Fruit fly (Drosophila melanogaster) whole organism, embryonic: ENCODE measurements around the gene CG6420.

Experiments used
- Atf3 ChIP-seq: fragments of 200-800 bp; sonication (Bioruptor generic); optimal IDR thresholded peaks from 3 replicates; lab custom pipeline; 2016; ENCODE audit warnings: missing biosample characterization, missing genetic modification characterization
- CG1024 ChIP-seq: fragments of 200-800 bp; sonication (Bioruptor generic); IDR thresholded peaks from 2 replicates; pipeline ENCODE4 v1.3.6; 2022; ENCODE audit warnings: missing biosample characterization, missing genetic modification characterization
- CG10274 ChIP-seq: fragments of 200-800 bp; sonication (Bioruptor generic); optimal IDR thresholded peaks from 3 replicates; lab custom pipeline; 2017; ENCODE audit warnings: missing biosample characterization, mild to moderate bottlenecking, missing genetic modification characterization
- CG10654 ChIP-seq: fragments of 200-800 bp; sonication (Bioruptor generic); optimal IDR thresholded peaks from 2 replicates; lab custom pipeline; 2016; ENCODE audit warnings: missing biosample characterization, missing genetic modification characterization
- CG11247 ChIP-seq: fragments of 200-800 bp; sonication (Bioruptor generic); IDR thresholded peaks from 2 replicates; pipeline ENCODE4 v1.3.6; 2022; ENCODE audit warnings: missing biosample characterization, missing genetic modification characterization
- CG13775 ChIP-seq: fragments of 200-800 bp; sonication (Bioruptor generic); optimal IDR thresholded peaks from 3 replicates; lab custom pipeline; 2017; ENCODE audit warnings: missing biosample characterization, mild to moderate bottlenecking, missing genetic modification characterization
- CG15269 ChIP-seq: fragments of 200-800 bp; sonication (Bioruptor generic); optimal IDR thresholded peaks from 2 replicates; lab custom pipeline; 2018; ENCODE audit warnings: missing biosample characterization, mild to moderate bottlenecking, missing genetic modification characterization, moderate library complexity
- CG15479 ChIP-seq: fragments of 200-800 bp; sonication (Bioruptor generic); optimal IDR thresholded peaks from 3 replicates; lab custom pipeline; 2019; ENCODE audit warnings: missing biosample characterization, mild to moderate bottlenecking, missing genetic modification characterization, moderate library complexity
- CG17568 ChIP-seq: fragments of 200-800 bp; sonication (Bioruptor generic); optimal IDR thresholded peaks from 2 replicates; lab custom pipeline; 2018; ENCODE audit warnings: missing biosample characterization, mild to moderate bottlenecking, missing genetic modification characterization, moderate library complexity
- CG33213 ChIP-seq: fragments of 200-800 bp; sonication (Bioruptor generic); optimal IDR thresholded peaks from 3 replicates; lab custom pipeline; 2016; ENCODE audit warnings: missing biosample characterization, missing genetic modification characterization
- CG34224 ChIP-seq: fragments of 200-800 bp; sonication (Bioruptor generic); IDR thresholded peaks from 3 replicates; pipeline ENCODE4 v1.3.6; 2022; ENCODE audit warnings: missing biosample characterization, missing genetic modification characterization; ENCODE audit not compliant: partially characterized antibody
- CG6683 ChIP-seq: fragments of 200-800 bp; sonication (Bioruptor generic); optimal IDR thresholded peaks from 2 replicates; lab custom pipeline; 2017; ENCODE audit warnings: missing biosample characterization, mild to moderate bottlenecking, missing genetic modification characterization, missing genetic modification reagents
- CG6854 ChIP-seq: fragments of 200-800 bp; sonication (Bioruptor generic); optimal IDR thresholded peaks from 3 replicates; lab custom pipeline; 2017; ENCODE audit warnings: missing biosample characterization, mild to moderate bottlenecking, missing genetic modification characterization
- CG7271 ChIP-seq: fragments of 200-800 bp; sonication (Bioruptor generic); optimal IDR thresholded peaks from 2 replicates; lab custom pipeline; 2018; ENCODE audit warnings: missing biosample characterization, mild to moderate bottlenecking, missing genetic modification characterization, moderate library complexity
- CG7745 ChIP-seq: fragments of 200-800 bp; sonication (Bioruptor generic); optimal IDR thresholded peaks from 2 replicates; lab custom pipeline; 2018; ENCODE audit warnings: missing biosample characterization, mild to moderate bottlenecking, missing genetic modification characterization, moderate library complexity
- CG7987 ChIP-seq: fragments of 200-800 bp; sonication (Bioruptor generic); optimal IDR thresholded peaks from 2 replicates; lab custom pipeline; 2018; ENCODE audit warnings: missing biosample characterization, mild to moderate bottlenecking, missing genetic modification characterization, moderate library complexity
- CG9215 ChIP-seq: fragments of 200-800 bp; sonication (Bioruptor generic); IDR thresholded peaks from 2 replicates; pipeline ENCODE4 v1.3.6; 2022; ENCODE audit warnings: missing biosample characterization, missing genetic modification characterization
- D ChIP-seq, 2 experiments: fragments of 200-800 bp in 1 of 2; fragments of >200 bp in 1 of 2; sonication (Bioruptor generic) in 1 of 2; optimal IDR thresholded peaks; 2 replicates in 1 of 2; 3 replicates in 1 of 2; lab custom pipeline; 2017; ENCODE audit warnings: mild to moderate bottlenecking in 1 of 2, missing biosample characterization in 1 of 2, missing genetic modification characterization in 1 of 2, missing genetic modification reagents in 1 of 2
- D19A ChIP-seq: fragments of 200-800 bp; optimal IDR thresholded peaks from 3 replicates; lab custom pipeline; 2019; ENCODE audit warnings: missing biosample characterization, mild to moderate bottlenecking, missing genetic modification characterization, moderate library complexity
- Dfd ChIP-seq, 2 experiments: fragments of >200 bp; optimal IDR thresholded peaks; 2 replicates each; lab custom pipeline; 2017; ENCODE audit warnings: missing biosample characterization in 2 of 2, missing genetic modification characterization in 2 of 2
- Dref ChIP-seq: fragments of 200-800 bp; sonication (Bioruptor generic); IDR thresholded peaks from 2 replicates; pipeline ENCODE4 v1.3.6; 2022; ENCODE audit warnings: missing biosample characterization, missing genetic modification characterization
- E2f1 ChIP-seq: fragments of 200-800 bp; sonication (Bioruptor generic); IDR thresholded peaks from 2 replicates; pipeline ENCODE4 v1.3.6; 2022; ENCODE audit warnings: missing biosample characterization, missing genetic modification characterization
- Gug ChIP-seq: fragments of 200-800 bp; sonication (Bioruptor generic); IDR thresholded peaks from 4 replicates; pipeline ENCODE4 v1.3.6; 2022; ENCODE audit warnings: missing biosample characterization, missing genetic modification characterization
- Neu2 ChIP-seq: fragments of 200-800 bp; sonication (Bioruptor generic); optimal IDR thresholded peaks from 3 replicates; lab custom pipeline; 2016; ENCODE audit warnings: missing biosample characterization, missing genetic modification characterization, borderline replicate concordance
- Optix ChIP-seq: fragments of 200-800 bp; sonication (Bioruptor generic); IDR thresholded peaks from 3 replicates; pipeline ENCODE4 v1.3.6; 2022; ENCODE audit warnings: missing biosample characterization, missing genetic modification characterization
- Rx ChIP-seq: fragments of 200-800 bp; sonication (Bioruptor generic); IDR thresholded peaks from 2 replicates; pipeline ENCODE4 v1.3.6; 2022; ENCODE audit warnings: missing biosample characterization, missing genetic modification characterization
- Stat92E ChIP-seq, 3 experiments: fragments of >200 bp in 2 of 3; fragments of 200-800 bp in 1 of 3; sonication (Bioruptor generic) in 1 of 3; optimal IDR thresholded peaks; 2 replicates each; lab custom pipeline; 2017 to 2019; ENCODE audit warnings: missing biosample characterization in 3 of 3, missing genetic modification characterization in 3 of 3, mild to moderate bottlenecking in 1 of 3, moderate library complexity in 1 of 3
- abd-A ChIP-seq: fragments of 200-800 bp; sonication (Bioruptor generic); optimal IDR thresholded peaks from 3 replicates; lab custom pipeline; 2019; ENCODE audit warnings: missing biosample characterization, mild to moderate bottlenecking, missing genetic modification characterization, moderate library complexity
- ara ChIP-seq: fragments of 200-800 bp; sonication (Bioruptor generic); IDR thresholded peaks from 2 replicates; pipeline ENCODE4 v1.3.6; 2022; ENCODE audit warnings: missing biosample characterization, missing genetic modification characterization
- ato ChIP-seq: fragments of 200-800 bp; sonication (Bioruptor generic); IDR thresholded peaks from 2 replicates; pipeline ENCODE4 v1.3.6; 2022; ENCODE audit warnings: missing biosample characterization, missing genetic modification characterization; ENCODE audit not compliant: partially characterized antibody
- danr ChIP-seq: fragments of 200-800 bp; sonication (Bioruptor generic); IDR thresholded peaks from 2 replicates; pipeline ENCODE4 v1.3.6; 2022; ENCODE audit warnings: missing biosample characterization, missing genetic modification characterization
- dmrt99B ChIP-seq: fragments of 200-800 bp; sonication (Bioruptor generic); optimal IDR thresholded peaks from 2 replicates; lab custom pipeline; 2018; ENCODE audit warnings: missing biosample characterization, mild to moderate bottlenecking, missing genetic modification characterization, moderate library complexity
- ewg ChIP-seq: fragments of 200-800 bp; sonication (Bioruptor generic); optimal IDR thresholded peaks from 3 replicates; lab custom pipeline; 2017; ENCODE audit warnings: mild to moderate bottlenecking, missing biosample characterization, missing genetic modification reagents, missing genetic modification characterization
- kni ChIP-seq: fragments of 200-800 bp; sonication (Bioruptor generic); optimal IDR thresholded peaks from 3 replicates; lab custom pipeline; 2017; ENCODE audit warnings: mild to moderate bottlenecking, missing biosample characterization, missing genetic modification reagents, missing genetic modification characterization
- nerfin-1 ChIP-seq: fragments of 200-800 bp; sonication (Bioruptor generic); optimal IDR thresholded peaks from 3 replicates; lab custom pipeline; 2019; ENCODE audit warnings: missing biosample characterization, mild to moderate bottlenecking, missing genetic modification characterization, moderate library complexity
- nerfin-2 ChIP-seq: fragments of 200-800 bp; sonication (Bioruptor generic); IDR thresholded peaks from 2 replicates; pipeline ENCODE4 v1.3.6; 2022; ENCODE audit warnings: missing biosample characterization, missing genetic modification characterization; ENCODE audit not compliant: partially characterized antibody
- nmo ChIP-seq: fragments of 200-800 bp; sonication (Bioruptor generic); optimal IDR thresholded peaks from 2 replicates; lab custom pipeline; 2018; ENCODE audit warnings: missing biosample characterization, mild to moderate bottlenecking, missing genetic modification characterization, moderate library complexity
- oc ChIP-seq: fragments of 200-800 bp; sonication (Bioruptor generic); optimal IDR thresholded peaks from 2 replicates; lab custom pipeline; 2018; ENCODE audit warnings: missing biosample characterization, mild to moderate bottlenecking, missing genetic modification characterization, moderate library complexity
- pb ChIP-seq: fragments of 200-800 bp; sonication (Bioruptor generic); optimal IDR thresholded peaks from 3 replicates; lab custom pipeline; 2016; ENCODE audit warnings: missing biosample characterization, missing genetic modification characterization
- pfk ChIP-seq: fragments of 200-800 bp; sonication (Bioruptor generic); optimal IDR thresholded peaks from 2 replicates; lab custom pipeline; 2018; ENCODE audit warnings: missing biosample characterization, mild to moderate bottlenecking, missing genetic modification characterization, moderate library complexity
- pros ChIP-seq: fragments of 200-800 bp; sonication (Bioruptor generic); optimal IDR thresholded peaks from 3 replicates; lab custom pipeline; 2019; ENCODE audit warnings: missing biosample characterization, mild to moderate bottlenecking, missing genetic modification characterization, moderate library complexity
- repo ChIP-seq: fragments of 200-800 bp; sonication (Bioruptor generic); optimal IDR thresholded peaks from 2 replicates; lab custom pipeline; 2016; ENCODE audit warnings: missing biosample characterization, missing genetic modification characterization
- sens-2 ChIP-seq: fragments of 200-800 bp; sonication (Bioruptor generic); IDR thresholded peaks from 2 replicates; pipeline ENCODE4 v1.3.6; 2022; ENCODE audit warnings: missing biosample characterization, missing genetic modification characterization
- sima ChIP-seq: fragments of 200-800 bp; sonication (Bioruptor generic); optimal IDR thresholded peaks from 2 replicates; lab custom pipeline; 2016; ENCODE audit warnings: missing biosample characterization, missing genetic modification characterization
- sug ChIP-seq: fragments of 200-800 bp; optimal IDR thresholded peaks from 2 replicates; lab custom pipeline; 2019; ENCODE audit warnings: missing biosample characterization, mild to moderate bottlenecking, missing genetic modification characterization, moderate library complexity
- unc-4 ChIP-seq: fragments of 200-800 bp; sonication (Bioruptor generic); IDR thresholded peaks from 2 replicates; pipeline ENCODE4 v1.3.6; 2022; ENCODE audit warnings: missing biosample characterization, missing genetic modification characterization; ENCODE audit not compliant: partially characterized antibody
- vfl ChIP-seq: fragments of 200-800 bp; sonication (Bioruptor generic); optimal IDR thresholded peaks from 2 replicates; lab custom pipeline; 2016; ENCODE audit warnings: missing biosample characterization, missing genetic modification characterization
- wor ChIP-seq: fragments of 200-800 bp; sonication (Bioruptor generic); IDR thresholded peaks from 2 replicates; pipeline ENCODE4 v1.3.6; 2022; ENCODE audit warnings: missing biosample characterization, missing genetic modification characterization
- zen ChIP-seq: fragments of 200-800 bp; sonication (Bioruptor generic); optimal IDR thresholded peaks from 3 replicates; lab custom pipeline; 2018; ENCODE audit warnings: missing biosample characterization, mild to moderate bottlenecking, missing genetic modification characterization, moderate library complexity

Gene CG6420

DNA sequence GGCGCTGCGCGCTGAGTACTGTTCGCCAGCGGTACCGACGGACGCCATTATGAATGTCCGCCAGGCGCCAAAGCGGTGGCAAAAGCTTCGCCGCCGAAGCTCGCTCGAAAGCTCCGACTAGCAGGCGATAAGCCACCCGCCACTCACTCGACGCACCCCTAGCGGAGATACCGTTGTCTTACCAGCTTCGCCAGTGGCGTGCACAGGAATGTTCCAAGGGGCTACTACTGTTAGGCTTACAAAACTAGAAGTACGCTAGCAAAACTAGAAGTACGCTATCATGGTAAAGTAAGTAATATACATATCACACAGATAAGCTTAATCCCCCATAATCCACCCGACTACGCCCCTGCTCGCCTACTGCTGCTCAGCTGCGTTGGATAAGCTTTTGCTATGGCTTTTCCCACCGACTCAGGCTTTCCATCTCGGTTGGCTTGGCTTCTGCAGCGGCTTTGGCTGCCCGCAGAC lies 10.9 kb downstream of the CG6420 start, which contains the start of gene amon (continued):
- TF ChIP-seq D19A (tag; lab: Kevin White, UChicago) (peak; percentile 90), CG6683 (GFP tag; lab: Kevin White, UChicago) (peak; percentile 99), CG9215 (GFP tag; lab: Robert Waterston, UW) (peak; percentile 98), sug (tag; lab: Kevin White, UChicago) (peak; percentile 98), D (optimal IDR thresholded peaks at IDR 0.05; lab: Kevin White, UChicago) (no peak), D (GFP tag; optimal IDR thresholded peaks at IDR 0.05; lab: Kevin White, UChicago) (peak; percentile 95), CG15479 (GFP tag; lab: Kevin White, UChicago) (no peak), CG7271 (tag; lab: Kevin White, UChicago) (peak; percentile 63), vfl (GFP tag; lab: Kevin White, UChicago) (peak; percentile 99), CG11247 (peak; percentile 99), sima (peak; percentile 95), CG10654 (peak; percentile 99), unc-4 (GFP tag; lab: Robert Waterston, UW) (no peak), nerfin-1 (tag; lab: Kevin White, UChicago) (peak; percentile 92), pros (GFP tag; lab: Kevin White, UChicago) (peak; percentile 33), CG33213 (peak; percentile 98), CG10274 (peak; percentile 94), sens-2 (GFP tag; lab: Robert Waterston, UW) (peak; percentile 93), Optix (peak; percentile 98), nmo (GFP tag; lab: Kevin White, UChicago) (peak; percentile 97), CG7745 (no peak), Dfd (GFP tag; optimal IDR thresholded peaks at IDR 0.05; lab: Kevin White, UChicago) (peak in 1 of 2 experiments; percentile 94), Neu2 (peak; percentile 87), dmrt99B (tag; lab: Kevin White, UChicago) (peak; percentile 98), kni (GFP tag; lab: Kevin White, UChicago) (peak; percentile 78), abd-A (tag; lab: Kevin White, UChicago) (peak; percentile 90), CG7987 (peak; percentile 95), pfk (GFP tag; lab: Kevin White, UChicago) (peak; percentile 68), ewg (GFP tag; lab: Kevin White, UChicago) (peak; percentile 94), Atf3 (GFP tag; lab: Kevin White, UChicago) (peak; percentile 96), zen (peak; percentile 87), repo (GFP tag; lab: Kevin White, UChicago) (peak; percentile 98), ato (no peak), ara (GFP tag; lab: Robert Waterston, UW) (peak; percentile 96), Dref (GFP tag; lab: Robert Waterston, UW) (peak; percentile 55), CG6854 (GFP tag; lab: Kevin White, UChicago) (peak; percentile 99), E2f1 (peak; percentile 98), Stat92E (GFP tag; optimal IDR thresholded peaks at IDR 0.05; lab: Kevin White, UChicago) (no peak), nerfin-2 (GFP tag; lab: Robert Waterston, UW) (no peak), CG1024 (GFP tag; lab: Robert Waterston, UW) (peak; percentile 96), CG13775 (GFP tag; lab: Kevin White, UChicago) (peak; percentile 95), oc (peak; percentile 95), wor (GFP tag; lab: Robert Waterston, UW) (peak; percentile 94), Gug (peak; percentile 99), Rx (GFP tag; lab: Robert Waterston, UW) (peak; percentile 98), CG17568 (GFP tag; lab: Kevin White, UChicago) (no peak), CG34224 (GFP tag; lab: Robert Waterston, UW) (no peak), CG15269 (tag; lab: Kevin White, UChicago) (peak; percentile 99), danr (GFP tag; lab: Robert Waterston, UW) (peak; percentile 97), pb (peak; percentile 98)
